Worm (Caenorhabditis elegans) whole organism, mixed stage, embryonic: ENCODE data around the gene C27B7.2.

ENCODE experiments used
- elt-3 ChIP-seq: fragments of 150-350 bp; optimal IDR thresholded peaks from 2 replicates; lab custom pipeline; 2014; ENCODE audit warnings: missing biosample characterization, missing genetic modification characterization
- mep-1 ChIP-seq: fragments of 150-350 bp; optimal IDR thresholded peaks from 2 replicates; lab custom pipeline; 2017; ENCODE audit warnings: missing biosample characterization, missing genetic modification reagents, missing genetic modification characterization, inconsistent platforms
- snpc-4 ChIP-seq: fragments of 150-350 bp; optimal IDR thresholded peaks from 2 replicates; lab custom pipeline; 2014; ENCODE audit warnings: missing biosample characterization, missing genetic modification characterization
- unc-39 ChIP-seq: fragments of 150-350 bp; optimal IDR thresholded peaks from 2 replicates; lab custom pipeline; 2014; ENCODE audit warnings: missing biosample characterization, missing genetic modification characterization
- unc-62 ChIP-seq: fragments of 150-350 bp; optimal IDR thresholded peaks from 2 replicates; lab custom pipeline; 2014; ENCODE audit warnings: missing biosample characterization, missing genetic modification reagents, missing genetic modification characterization

DNA sequence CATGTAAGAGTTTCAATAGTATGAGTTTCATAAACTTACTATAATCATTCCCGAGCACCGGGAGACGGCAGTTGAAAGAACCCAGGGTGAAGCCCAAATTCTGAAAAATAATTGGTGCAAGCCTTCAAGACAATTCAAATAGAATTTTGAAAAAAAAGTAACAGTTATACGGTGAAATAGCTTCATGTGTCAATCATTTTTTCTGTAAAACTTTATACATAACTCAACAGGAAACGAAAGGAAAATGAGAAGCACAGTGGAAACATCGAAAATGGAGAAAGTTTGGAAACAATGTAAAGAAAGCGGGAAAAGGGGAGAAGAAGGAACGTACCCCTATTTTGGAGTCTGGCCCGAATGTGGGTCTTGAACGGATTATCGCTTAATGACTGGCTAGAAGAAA lies 19.7 kb upstream of the C27B7.2 start, which contains the start of gene C09G9.3:
- TF ChIP-seq snpc-4 (tag; lab: Kevin White, UChicago) (no peak), unc-39 (tag; lab: Kevin White, UChicago) (no peak), mep-1 (no peak), unc-62 (no peak), elt-3 (tag; lab: Kevin White, UChicago) (no peak)
